Fruit fly (Drosophila melanogaster) whole organism, prepupa: ENCODE results near the gene osk.
A peak's percentile ranks its signal among the peaks of the same experiment; 100 is the strongest.

Experiments used
- CG10631 ChIP-seq: fragments of 200-800 bp; sonication (Bioruptor generic); optimal IDR thresholded peaks from 2 replicates; lab custom pipeline; 2016; ENCODE audit warnings: missing biosample characterization, missing genetic modification characterization
- CG10669 ChIP-seq: fragments of 200-800 bp; sonication (Bioruptor generic); optimal IDR thresholded peaks from 3 replicates; lab custom pipeline; 2018; ENCODE audit warnings: missing biosample characterization, mild to moderate bottlenecking, missing genetic modification characterization, moderate library complexity
- CG11762 ChIP-seq: fragments of 200-800 bp; sonication (Bioruptor generic); optimal IDR thresholded peaks from 3 replicates; lab custom pipeline; 2016; ENCODE audit warnings: missing biosample characterization, missing genetic modification characterization; ENCODE audit not compliant: insufficient read depth
- CG15336 ChIP-seq: fragments of 200-800 bp; sonication (Bioruptor generic); IDR thresholded peaks from 2 replicates; pipeline ENCODE4 v1.3.6; 2022; ENCODE audit warnings: missing biosample characterization, missing genetic modification characterization
- CG1621 ChIP-seq: fragments of 200-800 bp; sonication (Bioruptor generic); optimal IDR thresholded peaks from 3 replicates; lab custom pipeline; 2018; ENCODE audit warnings: missing biosample characterization, mild to moderate bottlenecking, missing genetic modification characterization
- CG16779 ChIP-seq: fragments of 200-800 bp; sonication (Bioruptor generic); optimal IDR thresholded peaks from 3 replicates; lab custom pipeline; 2017; ENCODE audit warnings: missing biosample characterization, mild to moderate bottlenecking, missing genetic modification characterization
- CG3032 ChIP-seq: fragments of 200-800 bp; optimal IDR thresholded peaks from 2 replicates; lab custom pipeline; 2019; ENCODE audit warnings: missing biosample characterization, mild to moderate bottlenecking, missing genetic modification characterization, moderate library complexity
- CG31627 ChIP-seq: fragments of 200-800 bp; sonication (Bioruptor generic); optimal IDR thresholded peaks from 3 replicates; lab custom pipeline; 2016; ENCODE audit warnings: missing biosample characterization, missing genetic modification characterization
- CG32006 ChIP-seq: fragments of 200-800 bp; sonication (Bioruptor generic); optimal IDR thresholded peaks from 3 replicates; lab custom pipeline; 2017; ENCODE audit warnings: missing biosample characterization, mild to moderate bottlenecking, missing genetic modification characterization
- CG3919 ChIP-seq: fragments of 200-800 bp; sonication (Bioruptor generic); optimal IDR thresholded peaks from 3 replicates; lab custom pipeline; 2016; ENCODE audit warnings: missing biosample characterization, missing genetic modification characterization
- CG4318 ChIP-seq: fragments of 200-800 bp; sonication (Bioruptor generic); optimal IDR thresholded peaks from 3 replicates; lab custom pipeline; 2017; ENCODE audit warnings: missing biosample characterization, mild to moderate bottlenecking, missing genetic modification characterization
- CG6163 ChIP-seq: fragments of 200-800 bp; sonication (Bioruptor generic); IDR thresholded peaks from 3 replicates; pipeline ENCODE4 v1.3.6; 2022; ENCODE audit warnings: missing biosample characterization, missing genetic modification characterization
- CG6276 ChIP-seq: fragments of 200-800 bp; sonication (Bioruptor generic); optimal IDR thresholded peaks from 2 replicates; lab custom pipeline; 2017; ENCODE audit warnings: missing biosample characterization, mild to moderate bottlenecking, missing genetic modification characterization
- CG6792 ChIP-seq: fragments of 200-800 bp; sonication (Bioruptor generic); optimal IDR thresholded peaks from 3 replicates; lab custom pipeline; 2016; ENCODE audit warnings: missing biosample characterization, missing genetic modification characterization
- CG6854 ChIP-seq: fragments of 200-800 bp; sonication (Bioruptor generic); optimal IDR thresholded peaks from 2 replicates; lab custom pipeline; 2017; ENCODE audit warnings: missing biosample characterization, mild to moderate bottlenecking, missing genetic modification characterization
- CG7368 ChIP-seq: fragments of 200-800 bp; sonication (Bioruptor generic); optimal IDR thresholded peaks from 3 replicates; lab custom pipeline; 2016; ENCODE audit warnings: missing biosample characterization, missing genetic modification characterization
- CG8319 ChIP-seq: fragments of 200-800 bp; sonication (Bioruptor generic); optimal IDR thresholded peaks from 3 replicates; lab custom pipeline; 2016; ENCODE audit warnings: missing biosample characterization, missing genetic modification characterization
- CG8632 ChIP-seq: fragments of 200-800 bp; sonication (Bioruptor generic); optimal IDR thresholded peaks from 3 replicates; lab custom pipeline; 2016; ENCODE audit warnings: missing biosample characterization, missing genetic modification characterization
- Eip75B ChIP-seq: fragments of 200-800 bp; sonication (Bioruptor generic); optimal IDR thresholded peaks from 3 replicates; lab custom pipeline; 2016; ENCODE audit warnings: missing biosample characterization, missing genetic modification characterization
- Eip78C ChIP-seq: fragments of 200-800 bp; sonication (Bioruptor generic); peaks from one replicate; lab custom pipeline; 2016; ENCODE audit warnings: missing biosample characterization, missing genetic modification characterization
- Ets21C ChIP-seq: fragments of 200-800 bp; sonication (Bioruptor generic); optimal IDR thresholded peaks from 3 replicates; lab custom pipeline; 2016; ENCODE audit warnings: missing biosample characterization, missing genetic modification characterization
- Ets96B ChIP-seq: fragments of 200-800 bp; optimal IDR thresholded peaks from 2 replicates; lab custom pipeline; 2019; ENCODE audit warnings: missing biosample characterization, mild to moderate bottlenecking, missing genetic modification characterization, moderate library complexity
- Gug ChIP-seq: fragments of 200-800 bp; sonication (Bioruptor generic); IDR thresholded peaks from 2 replicates; pipeline ENCODE4 v1.3.6; 2022; ENCODE audit warnings: missing biosample characterization, missing genetic modification characterization
- Hr38 ChIP-seq: sonication (Bioruptor generic); optimal IDR thresholded peaks from 2 replicates; lab custom pipeline; 2016; ENCODE audit warnings: missing biosample characterization, missing genetic modification characterization
- Hr39 ChIP-seq: fragments of 200-800 bp; sonication (Bioruptor generic); optimal IDR thresholded peaks from 2 replicates; lab custom pipeline; 2016; ENCODE audit warnings: missing biosample characterization, missing genetic modification characterization
- Hr4 ChIP-seq: fragments of 200-800 bp; sonication (Bioruptor generic); optimal IDR thresholded peaks from 3 replicates; lab custom pipeline; 2016; ENCODE audit warnings: missing biosample characterization, missing genetic modification characterization
- Lpt ChIP-seq: fragments of 200-800 bp; sonication (Bioruptor generic); optimal IDR thresholded peaks from 3 replicates; lab custom pipeline; 2016; ENCODE audit warnings: missing biosample characterization, missing genetic modification characterization
- Met ChIP-seq: fragments of 200-800 bp; sonication (Bioruptor generic); optimal IDR thresholded peaks from 3 replicates; lab custom pipeline; 2016; ENCODE audit warnings: missing biosample characterization, missing genetic modification characterization
- OdsH ChIP-seq: fragments of 200-800 bp; sonication (Bioruptor generic); optimal IDR thresholded peaks from 3 replicates; lab custom pipeline; 2016; ENCODE audit warnings: missing biosample characterization, missing genetic modification characterization
- Sox102F ChIP-seq: fragments of 200-800 bp; sonication (Bioruptor generic); optimal IDR thresholded peaks from 2 replicates; lab custom pipeline; 2016; ENCODE audit warnings: missing biosample characterization, mild to moderate bottlenecking, missing genetic modification characterization
- Sox14 ChIP-seq: fragments of 200-800 bp; sonication (Bioruptor generic); optimal IDR thresholded peaks from 3 replicates; lab custom pipeline; 2016; ENCODE audit warnings: missing biosample characterization, missing genetic modification characterization
- Sox15 ChIP-seq: fragments of 200-800 bp; sonication (Bioruptor generic); optimal IDR thresholded peaks from 3 replicates; lab custom pipeline; 2016; ENCODE audit warnings: missing biosample characterization, missing genetic modification characterization
- achi ChIP-seq: fragments of 200-800 bp; sonication (Bioruptor generic); optimal IDR thresholded peaks from 3 replicates; lab custom pipeline; 2016; ENCODE audit warnings: missing biosample characterization, missing genetic modification characterization
- dac ChIP-seq: fragments of 200-800 bp; sonication (Bioruptor generic); optimal IDR thresholded peaks from 2 replicates; lab custom pipeline; 2017; ENCODE audit warnings: missing biosample characterization, mild to moderate bottlenecking, missing genetic modification characterization
- dsx ChIP-seq: fragments of 200-800 bp; optimal IDR thresholded peaks from 3 replicates; lab custom pipeline; 2019; ENCODE audit warnings: missing biosample characterization, mild to moderate bottlenecking, missing genetic modification characterization, moderate library complexity; ENCODE audit not compliant: poor library complexity, severe bottlenecking
- eg ChIP-seq: fragments of 200-800 bp; sonication (Bioruptor generic); IDR thresholded peaks from 3 replicates; pipeline ENCODE4 v1.3.6; 2022; ENCODE audit warnings: missing biosample characterization, missing genetic modification characterization
- fd59A ChIP-seq: fragments of 200-800 bp; sonication (Bioruptor generic); optimal IDR thresholded peaks from 2 replicates; lab custom pipeline; 2017; ENCODE audit warnings: missing biosample characterization, mild to moderate bottlenecking, missing genetic modification characterization, missing genetic modification reagents
- fkh ChIP-seq: fragments of 200-800 bp; sonication (Bioruptor generic); optimal IDR thresholded peaks from 3 replicates; lab custom pipeline; 2017; ENCODE audit warnings: missing biosample characterization, mild to moderate bottlenecking, missing genetic modification characterization, moderate library complexity
- lz ChIP-seq: fragments of 200-800 bp; sonication (Bioruptor generic); optimal IDR thresholded peaks from 3 replicates; lab custom pipeline; 2016; ENCODE audit warnings: missing biosample characterization, missing genetic modification characterization
- net ChIP-seq: fragments of 200-800 bp; sonication (Bioruptor generic); optimal IDR thresholded peaks from 3 replicates; lab custom pipeline; 2016; ENCODE audit warnings: missing biosample characterization, missing genetic modification characterization
- salr ChIP-seq, 2 experiments: fragments of 200-800 bp; sonication (Bioruptor generic); optimal IDR thresholded peaks; 3 replicates each; lab custom pipeline; 2016 to 2018; ENCODE audit warnings: missing biosample characterization in 2 of 2, missing genetic modification characterization in 2 of 2, mild to moderate bottlenecking in 1 of 2
- ss ChIP-seq, 2 experiments: fragments of 200-800 bp; sonication (Bioruptor generic); optimal IDR thresholded peaks; 2 replicates in 1 of 2; 3 replicates in 1 of 2; lab custom pipeline; 2017 to 2018; ENCODE audit warnings: mild to moderate bottlenecking in 2 of 2, missing biosample characterization in 2 of 2, missing genetic modification characterization in 2 of 2, moderate library complexity in 1 of 2
- svp ChIP-seq: fragments of 200-800 bp; sonication (Bioruptor generic); peaks from one replicate; lab custom pipeline; 2016; ENCODE audit warnings: missing biosample characterization, missing genetic modification characterization
- topi ChIP-seq: fragments of 200-800 bp; sonication (Bioruptor generic); optimal IDR thresholded peaks from 3 replicates; lab custom pipeline; 2016; ENCODE audit warnings: missing biosample characterization, missing genetic modification characterization
- vri ChIP-seq: fragments of 200-800 bp; sonication (Bioruptor generic); optimal IDR thresholded peaks from 3 replicates; lab custom pipeline; 2016; ENCODE audit warnings: missing biosample characterization, mild to moderate bottlenecking, missing genetic modification characterization

Gene osk

DNA sequence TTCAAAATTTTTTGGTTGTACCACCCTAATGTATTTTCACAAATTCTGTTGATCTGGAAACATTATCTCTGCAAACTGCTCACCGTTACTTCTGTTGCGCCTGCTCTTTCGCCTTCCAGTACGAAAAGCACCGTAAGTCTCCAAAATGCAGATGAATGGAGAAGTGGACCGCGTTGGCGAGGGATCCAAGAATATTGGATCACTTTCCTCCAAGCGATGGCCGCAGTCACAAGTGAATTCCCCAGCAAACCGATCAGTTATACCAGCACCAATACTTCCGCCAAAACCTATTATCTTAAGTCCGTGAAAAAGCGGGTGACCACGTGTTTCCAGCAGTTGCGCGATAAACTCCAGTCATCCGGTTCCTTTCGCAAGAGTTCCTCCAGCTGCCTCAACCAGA is at the start of gene osk:
Gene osk, plus strand, starts transcription at position 197 of the 400 bp plus-strand sequence.
- TF ChIP-seq Sox15 (GFP tag; lab: Kevin White, UChicago) (no peak), CG3919 (no peak), CG6276 (GFP tag; lab: Kevin White, UChicago) (no peak), salr (GFP tag; optimal IDR thresholded peaks at IDR 0.05; lab: Kevin White, UChicago) (no peak), fkh (no peak), CG7368 (no peak), dac (GFP tag; lab: Kevin White, UChicago) (no peak), Ets21C (GFP tag; lab: Kevin White, UChicago) (no peak), Eip78C (GFP tag; lab: Kevin White, UChicago) (no peak), svp (no peak), vri (no peak), Sox102F (no peak), CG8632 (GFP tag; lab: Kevin White, UChicago) (no peak), CG10631 (no peak)

- TF ChIP-seq CG3919 (no peak), fd59A (GFP tag; lab: Kevin White, UChicago) (no peak), CG10669 (GFP tag; lab: Kevin White, UChicago) (no peak), ss (GFP tag; optimal IDR thresholded peaks at IDR 0.05; lab: Kevin White, UChicago) (no peak), OdsH (no peak), CG7368 (no peak), salr (GFP tag; optimal IDR thresholded peaks at IDR 0.05; lab: Kevin White, UChicago) (no peak), vri (no peak), Hr39 (no peak), Hr4 (GFP tag; lab: Kevin White, UChicago) (no peak), Ets21C (GFP tag; lab: Kevin White, UChicago) (no peak), CG6792 (no peak)
- TF ChIP-seq, all 60 proteins: peak for 0
Measured at dm6 chr3R:8885581-8885980, 49.3 kb upstream of the osk start.

- TF ChIP-seq CG4318 (GFP tag; lab: Kevin White, UChicago) (no peak), CG11762 (GFP tag; lab: Kevin White, UChicago) (peak; percentile 34), Ets21C (GFP tag; lab: Kevin White, UChicago) (peak; percentile 52), CG16779 (tag; lab: Kevin White, UChicago) (peak; percentile 9), svp (peak; percentile 93), CG8319 (GFP tag; lab: Kevin White, UChicago) (peak; percentile 64), net (GFP tag; lab: Kevin White, UChicago) (peak; percentile 32), topi (GFP tag; lab: Kevin White, UChicago) (peak; percentile 75), CG3032 (peak; percentile 70), eg (GFP tag; lab: Robert Waterston, UW) (peak; percentile 41; the same call in 1 of the 3 replicates), Ets96B (tag; lab: Kevin White, UChicago) (peak; percentile 63), Eip78C (GFP tag; lab: Kevin White, UChicago) (peak; percentile 91), Sox15 (GFP tag; lab: Kevin White, UChicago) (peak; percentile 31), salr (GFP tag; optimal IDR thresholded peaks at IDR 0.05; lab: Kevin White, UChicago) (peak in 1 of 2 experiments; percentile 11), Sox102F (peak; percentile 77), Lpt (no peak), Gug (no peak), CG8632 (GFP tag; lab: Kevin White, UChicago) (peak; percentile 51), dsx (GFP tag; lab: Kevin White, UChicago) (peak; percentile 67), lz (GFP tag; lab: Kevin White, UChicago) (peak; percentile 71), CG3919 (peak; percentile 73), Hr39 (peak; percentile 75), CG32006 (GFP tag; lab: Kevin White, UChicago) (peak; percentile 41), CG6276 (GFP tag; lab: Kevin White, UChicago) (peak; percentile 30), CG1621 (tag; lab: Kevin White, UChicago) (peak; percentile 56), achi (GFP tag; lab: Kevin White, UChicago) (peak; percentile 58), CG6163 (GFP tag; lab: Robert Waterston, UW) (peak; percentile 80), fd59A (GFP tag; lab: Kevin White, UChicago) (peak; percentile 35), CG31627 (GFP tag; lab: Kevin White, UChicago) (peak; percentile 78), Hr38 (GFP tag; lab: Kevin White, UChicago) (no peak), CG15336 (GFP tag; lab: Robert Waterston, UW) (peak; percentile 31; the same call in 1 of the 2 replicates), OdsH (peak; percentile 71), ss (GFP tag; optimal IDR thresholded peaks at IDR 0.05; lab: Kevin White, UChicago) (peak; percentile 46 to 72), Met (peak; percentile 83), Eip75B (GFP tag; lab: Kevin White, UChicago) (peak; percentile 71), CG6854 (GFP tag; lab: Kevin White, UChicago) (peak; percentile 65), Sox14 (GFP tag; lab: Kevin White, UChicago) (peak; percentile 61), CG10631 (peak; percentile 57)
Measured at dm6 chr3R:8886772-8887367, 48.1 kb upstream of the osk start.
